Fruit fly (Drosophila melanogaster): ENCODE measurements around the gene CG12056.

DNA sequence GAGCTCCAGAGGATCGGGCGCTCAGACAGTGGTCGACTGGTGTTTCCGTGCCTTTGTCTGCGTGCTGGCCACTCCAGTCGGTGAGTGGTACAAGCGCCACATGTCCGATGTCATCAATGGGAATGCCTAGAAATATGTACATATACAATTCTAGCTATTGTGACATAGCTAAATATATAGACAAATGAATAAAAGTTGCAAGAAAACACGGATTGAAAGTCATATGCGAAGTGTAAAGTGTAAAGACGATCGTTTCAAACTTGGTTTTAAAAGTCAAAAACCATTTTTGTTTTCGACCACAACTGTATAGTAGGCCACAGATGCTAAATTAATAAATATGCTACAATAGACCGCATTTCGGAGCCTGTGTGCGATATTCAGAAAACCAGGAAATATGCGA is 23.0 kb downstream of the CG12056 start, which contains the start of gene CG15368:
- TF ChIP-seq Pif1A (GFP tag; optimal IDR thresholded peaks at IDR 0.05) (no peak), CG8159 (tag; optimal IDR thresholded peaks at IDR 0.05) (no peak), rn (GFP tag; IDR thresholded peaks at IDR 0.05) (no peak), D1 (tag; optimal IDR thresholded peaks at IDR 0.05) (no peak), fd96Ca (GFP tag; IDR thresholded peaks at IDR 0.05) (no peak), Ets98B (GFP tag; IDR thresholded peaks at IDR 0.05) (no peak)
